Worm (Caenorhabditis elegans) whole organism, early embryonic: Measurements from ENCODE around the gene Y110A2AL.5.
"Not testable (repeated sequence)": the region's sequence is repeated elsewhere in the genome, so short reads cannot be mapped to it uniquely, and the experiment has no call there.

Source experiments
- B0310.2 ChIP-seq: sonication (generic microtip); optimal IDR thresholded peaks from 2 replicates; lab custom pipeline; 2016; ENCODE audit warnings: mild to moderate bottlenecking, missing genetic modification characterization, missing compliant biosample characterization
- F13C5.2 ChIP-seq: sonication (generic microtip); optimal IDR thresholded peaks from 2 replicates; lab custom pipeline; 2017; ENCODE audit warnings: mild to moderate bottlenecking, missing genetic modification characterization, inconsistent platforms, missing compliant biosample characterization
- aly-1 ChIP-seq: sonication (generic microtip); optimal IDR thresholded peaks from 2 replicates; lab custom pipeline; 2016; ENCODE audit warnings: missing genetic modification characterization, missing compliant biosample characterization
- ama-1 ChIP-seq: fragments of 150-350 bp; optimal IDR thresholded peaks from 2 replicates; lab custom pipeline; 2014
- ceh-13 ChIP-seq: fragments of 200-800 bp; sonication (Bioruptor generic); optimal IDR thresholded peaks from 2 replicates; lab custom pipeline; 2018; ENCODE audit warnings: mild to moderate bottlenecking, missing genetic modification characterization, missing compliant biosample characterization
- ceh-36 ChIP-seq: sonication (generic microtip); optimal IDR thresholded peaks from 2 replicates; lab custom pipeline; 2016; ENCODE audit warnings: missing genetic modification characterization, inconsistent platforms, missing compliant biosample characterization
- ets-7 ChIP-seq: sonication (generic microtip); optimal IDR thresholded peaks from 2 replicates; lab custom pipeline; 2016; ENCODE audit warnings: missing genotype, missing genetic modification characterization, missing compliant biosample characterization
- flt-1 ChIP-seq: fragments of 200-800 bp; sonication (Bioruptor generic); IDR thresholded peaks from 2 replicates; pipeline ENCODE4 v1.3.6; 2022; ENCODE audit warnings: missing genetic modification characterization, missing compliant biosample characterization
- hmbx-1 ChIP-seq: sonication (generic microtip); optimal IDR thresholded peaks from 2 replicates; lab custom pipeline; 2016; ENCODE audit warnings: mild to moderate bottlenecking, missing genetic modification characterization, missing compliant biosample characterization
- hmg-4 ChIP-seq: fragments of 200-800 bp; sonication (Bioruptor generic); optimal IDR thresholded peaks from 2 replicates; lab custom pipeline; 2018; ENCODE audit warnings: mild to moderate bottlenecking, missing genetic modification characterization, missing compliant biosample characterization
- hnd-1 ChIP-seq: sonication (generic microtip); optimal IDR thresholded peaks from 2 replicates; lab custom pipeline; 2016; ENCODE audit warnings: missing genetic modification characterization, missing compliant biosample characterization
- pes-1 ChIP-seq: fragments of 200-800 bp; sonication (Bioruptor generic); IDR thresholded peaks from 2 replicates; pipeline ENCODE4 v1.3.6; 2022; ENCODE audit warnings: missing genetic modification reagents, missing genetic modification characterization, missing compliant biosample characterization
- scrt-1 ChIP-seq: fragments of 200-800 bp; sonication (Bioruptor generic); IDR thresholded peaks from 2 replicates; pipeline ENCODE4 v1.3.6; 2022; ENCODE audit warnings: missing genetic modification characterization, missing compliant biosample characterization
- sea-1 ChIP-seq: fragments of 200-800 bp; sonication (Bioruptor generic); conservative IDR thresholded peaks from 2 replicates; pipeline ENCODE4 v1.3.6; 2022; ENCODE audit warnings: missing genetic modification characterization, missing compliant biosample characterization
- tbx-11 ChIP-seq: fragments of 200-800 bp; sonication (Bioruptor generic); IDR thresholded peaks from 2 replicates; pipeline ENCODE4 v1.3.6; 2022; ENCODE audit warnings: missing genetic modification characterization, missing compliant biosample characterization
- tbx-37 ChIP-seq: fragments of 200-800 bp; sonication (Bioruptor generic); conservative IDR thresholded peaks from 2 replicates; pipeline ENCODE4 v1.3.6; 2022; ENCODE audit warnings: missing genetic modification reagents, missing genetic modification characterization, missing compliant biosample characterization
- tra-4 ChIP-seq: sonication (generic microtip); optimal IDR thresholded peaks from 2 replicates; lab custom pipeline; 2017; ENCODE audit warnings: missing genetic modification characterization, missing compliant biosample characterization

Y110A2AL.5 gene

DNA sequence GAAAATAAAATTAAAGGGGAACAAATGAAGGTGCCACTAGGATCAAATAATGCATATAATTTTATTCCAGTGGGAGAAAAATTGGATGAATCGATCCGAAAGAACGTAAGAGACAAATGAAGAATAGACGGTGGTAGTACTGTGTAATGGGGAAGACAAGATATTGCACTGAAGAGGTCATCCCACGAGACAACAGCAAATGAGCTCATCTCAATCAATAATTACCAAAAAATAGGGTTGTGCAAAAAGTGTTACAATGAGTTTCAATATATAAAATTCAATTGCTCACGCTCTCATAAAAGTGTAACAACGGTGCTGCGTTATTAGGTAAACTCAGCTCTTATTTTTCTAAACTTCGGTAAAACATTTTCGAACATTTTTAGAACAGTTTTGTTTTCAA lies 27.5 kb upstream of the Y110A2AL.5 start, which contains the start of gene K12H6.7:
K12H6.7 (minus strand) TSS at position 101 of the 400 bp plus-strand sequence.
- no peak for TF ChIP-seq tbx-11 (GFP tag; lab: Robert Waterston, UW)
- TF ChIP-seq hmbx-1: no peak
- TF ChIP-seq pes-1 (GFP tag; lab: Robert Waterston, UW): no peak
- no peak for TF ChIP-seq F13C5.2
- no peak for TF ChIP-seq ceh-36 (tag; lab: Kevin White, UChicago)
- no peak for TF ChIP-seq ceh-13 (GFP tag; lab: Kevin White, UChicago)
- TF ChIP-seq flt-1 (GFP tag; lab: Robert Waterston, UW): no peak
- no peak for TF ChIP-seq aly-1 (tag; lab: Kevin White, UChicago)
- no peak for TF ChIP-seq B0310.2 (tag; lab: Kevin White, UChicago)
- no peak for TF ChIP-seq hmg-4 (GFP tag; lab: Kevin White, UChicago)
- no peak for TF ChIP-seq ama-1 (lab: Kevin White, UChicago)
- TF ChIP-seq sea-1 (GFP tag; lab: Robert Waterston, UW): no peak
- no peak for TF ChIP-seq scrt-1 (GFP tag; lab: Robert Waterston, UW)
- no peak for TF ChIP-seq hnd-1 (tag; lab: Kevin White, UChicago)
- no peak for TF ChIP-seq tbx-37
- no peak for TF ChIP-seq tra-4 (tag; lab: Kevin White, UChicago)
- TF ChIP-seq ets-7: no peak

DNA sequence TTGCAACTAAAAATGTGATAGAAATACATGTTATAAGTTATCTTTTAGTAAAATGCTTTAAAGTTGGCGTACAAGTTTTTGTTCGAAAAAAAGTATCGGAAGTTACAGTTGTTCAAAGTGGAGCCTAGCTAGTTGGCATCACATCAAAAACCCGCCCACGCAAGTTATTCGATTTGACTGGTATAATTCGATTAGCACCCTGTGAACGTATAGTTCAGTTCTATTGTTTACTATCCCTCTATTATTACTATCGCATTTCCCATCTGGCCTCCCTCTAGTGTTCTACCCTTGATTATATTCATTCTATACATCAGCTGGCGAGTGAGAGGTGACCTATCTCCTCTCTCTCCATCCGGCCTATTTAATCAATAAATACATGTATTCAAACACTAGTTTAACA lies 25.3 kb upstream of the Y110A2AL.5 start, which contains the start of gene Y110A2AL.4:
Y110A2AL.4 (plus strand) TSS at position 301 of the 400 bp plus-strand sequence.
- TF ChIP-seq aly-1, ceh-36, B0310.2 (tag; lab: Kevin White, UChicago): not testable (repeated sequence)

DNA sequence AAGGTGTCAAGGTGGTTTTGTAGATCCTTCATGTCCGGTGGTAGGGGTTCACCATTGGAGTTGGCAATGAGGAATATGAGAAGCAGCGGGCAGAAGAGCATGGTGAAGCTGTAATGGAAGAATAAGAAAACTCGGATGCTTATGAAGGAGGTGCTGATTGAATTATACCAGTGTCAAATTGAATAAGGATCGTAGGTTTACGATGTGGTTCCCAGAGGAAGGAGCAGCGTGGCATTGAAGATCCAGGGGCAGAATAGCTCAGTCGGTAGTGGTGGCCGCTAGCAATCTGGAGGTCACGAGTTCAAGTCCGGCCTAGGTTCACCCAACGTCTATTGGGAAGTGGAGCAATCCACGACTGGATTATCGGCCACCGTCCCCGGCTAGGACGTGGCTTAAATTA lies 22.8 kb upstream of the Y110A2AL.5 start, which contains the start of gene Y110A2AL.6:
Y110A2AL.6 (minus strand) TSS at position 101 of the 400 bp plus-strand sequence.
- no peak for TF ChIP-seq pes-1 (GFP tag; lab: Robert Waterston, UW)
- TF ChIP-seq ceh-36 (tag; lab: Kevin White, UChicago): no peak
- TF ChIP-seq F13C5.2: no peak
- TF ChIP-seq B0310.2 (tag; lab: Kevin White, UChicago): no peak
- no peak for TF ChIP-seq hmbx-1
- TF ChIP-seq aly-1 (tag; lab: Kevin White, UChicago): no peak

DNA sequence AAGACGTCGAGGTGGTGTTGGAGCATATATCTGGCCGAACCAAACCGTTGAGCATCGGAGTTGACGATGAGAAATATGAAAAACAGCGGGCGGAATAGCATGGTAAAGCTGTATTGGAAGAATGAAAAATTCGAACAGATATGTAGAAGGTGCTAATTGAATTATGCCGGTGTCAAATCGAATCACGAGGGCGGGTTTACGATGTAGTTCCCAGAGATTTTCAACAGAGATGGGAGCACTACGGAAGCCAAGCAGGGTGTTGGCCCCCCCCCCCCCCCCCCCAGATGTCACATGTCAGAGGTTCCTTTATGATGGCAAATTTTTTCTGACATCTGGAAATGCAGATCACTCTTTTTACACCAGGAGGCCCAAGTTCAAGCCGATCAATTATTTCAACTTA lies 21.2 kb upstream of the Y110A2AL.5 start, which contains the start of gene Y110A2AL.7:
Y110A2AL.7 (minus strand) TSS at position 101 of the 400 bp plus-strand sequence.
- TF ChIP-seq sea-1 (GFP tag; lab: Robert Waterston, UW) (no peak), aly-1 (tag; lab: Kevin White, UChicago) (no peak), flt-1 (GFP tag; lab: Robert Waterston, UW) (no peak), ama-1 (lab: Kevin White, UChicago) (no peak), scrt-1 (GFP tag; lab: Robert Waterston, UW) (no peak), hnd-1 (tag; lab: Kevin White, UChicago) (no peak), B0310.2 (tag; lab: Kevin White, UChicago) (no peak), hmg-4 (GFP tag; lab: Kevin White, UChicago) (no peak)

DNA sequence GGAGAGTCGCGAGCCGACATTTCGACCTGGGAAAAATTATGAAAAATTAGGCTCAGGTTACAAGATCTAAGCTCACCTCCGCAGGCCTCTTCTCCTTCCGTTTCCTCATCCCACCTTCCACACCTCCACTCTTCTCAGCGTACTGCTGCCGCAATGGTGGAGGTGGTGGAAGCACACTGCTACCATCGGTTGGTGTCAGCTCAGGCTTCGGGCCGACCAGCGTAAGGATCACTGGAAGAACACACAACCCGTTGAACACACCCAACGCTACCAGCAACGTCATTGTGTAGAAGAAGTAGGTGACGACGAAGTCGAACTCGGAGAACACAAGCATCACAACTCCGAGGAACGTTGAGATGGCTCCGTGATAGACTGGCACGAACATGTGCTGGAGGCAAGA lies 18.7 kb upstream of the Y110A2AL.5 start:
- no peak for TF ChIP-seq pes-1 (GFP tag; lab: Robert Waterston, UW)
- no peak for TF ChIP-seq tbx-37
- no peak for TF ChIP-seq tra-4 (tag; lab: Kevin White, UChicago)

DNA sequence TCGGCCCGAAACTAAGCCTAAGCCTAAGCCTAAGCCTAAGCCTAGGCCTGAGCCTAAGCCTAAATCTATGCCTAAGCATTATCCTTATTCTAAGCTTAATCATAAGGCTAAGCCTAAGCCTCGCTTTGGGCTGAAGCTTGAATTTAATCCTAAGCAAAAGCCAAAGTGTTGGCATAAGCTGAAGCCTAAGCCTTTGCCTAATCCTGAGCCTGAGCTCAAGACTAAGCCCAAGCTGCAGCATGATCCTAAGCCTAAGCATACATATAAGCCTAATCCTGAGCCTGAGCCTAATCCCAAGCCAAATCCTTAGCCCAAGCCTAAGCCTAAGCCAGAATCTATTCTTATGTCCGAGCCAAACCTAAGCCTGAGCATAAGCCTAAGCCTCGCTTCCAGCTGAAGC lies 17.8 kb upstream of the Y110A2AL.5 start:
- TF ChIP-seq ceh-36 (tag; lab: Kevin White, UChicago) (peak; percentile 91), tra-4 (tag; lab: Kevin White, UChicago) (no peak)

DNA sequence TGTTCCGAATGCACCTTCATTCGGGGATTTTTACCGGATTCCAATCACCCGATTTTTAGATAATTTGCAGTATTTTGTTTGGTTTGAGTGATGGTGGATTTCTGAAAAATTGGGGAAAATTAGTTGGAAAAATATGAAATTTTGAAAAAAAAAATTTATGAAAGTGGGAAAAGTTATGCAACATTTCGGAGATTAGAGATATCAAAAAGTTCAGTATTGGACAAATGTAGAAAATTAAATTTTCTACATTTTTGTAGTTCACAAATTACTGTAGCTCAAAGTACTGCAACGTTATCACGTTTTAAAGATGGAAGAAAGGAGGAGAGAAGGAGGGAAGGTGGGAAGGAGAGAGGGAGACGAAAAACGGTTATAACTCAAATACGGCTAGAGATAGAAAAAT lies 11.8 kb upstream of the Y110A2AL.5 start, which contains the start of gene ptc-3:
ptc-3 (minus strand) TSS at position 101 of the 400 bp plus-strand sequence.
- TF ChIP-seq tbx-37 (no peak), flt-1 (GFP tag; lab: Robert Waterston, UW) (no peak), aly-1 (tag; lab: Kevin White, UChicago) (no peak), tbx-11 (GFP tag; lab: Robert Waterston, UW) (no peak), B0310.2 (tag; lab: Kevin White, UChicago) (no peak), pes-1 (GFP tag; lab: Robert Waterston, UW) (no peak), scrt-1 (GFP tag; lab: Robert Waterston, UW) (no peak), ceh-13 (GFP tag; lab: Kevin White, UChicago) (no peak), sea-1 (GFP tag; lab: Robert Waterston, UW) (no peak), hmbx-1 (no peak), tra-4 (tag; lab: Kevin White, UChicago) (no peak), hmg-4 (GFP tag; lab: Kevin White, UChicago) (no peak)

DNA sequence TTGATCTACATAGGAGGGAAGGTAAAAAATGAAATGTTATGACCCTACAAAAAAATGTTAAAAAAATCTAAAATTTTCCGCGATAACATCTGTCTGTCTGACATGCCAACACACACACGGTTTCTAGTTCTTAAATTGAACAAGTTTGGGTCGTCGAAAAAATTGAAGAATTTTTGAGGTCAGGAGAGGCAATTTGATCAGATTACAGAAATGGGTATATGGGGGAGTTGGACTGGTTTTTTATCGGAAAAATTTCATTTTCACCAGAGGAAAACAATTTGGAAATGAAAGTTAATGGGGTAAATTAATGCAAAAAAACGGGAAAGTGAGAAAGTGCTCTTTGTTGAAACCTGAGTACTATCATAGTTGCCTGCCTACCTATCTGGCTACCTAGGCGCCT lies 10.6 kb upstream of the Y110A2AL.5 start:
- TF ChIP-seq B0310.2 (tag; lab: Kevin White, UChicago): no peak
- no peak for TF ChIP-seq pes-1 (GFP tag; lab: Robert Waterston, UW)
- TF ChIP-seq ceh-13 (GFP tag; lab: Kevin White, UChicago): no peak
- no peak for TF ChIP-seq tra-4 (tag; lab: Kevin White, UChicago)

DNA sequence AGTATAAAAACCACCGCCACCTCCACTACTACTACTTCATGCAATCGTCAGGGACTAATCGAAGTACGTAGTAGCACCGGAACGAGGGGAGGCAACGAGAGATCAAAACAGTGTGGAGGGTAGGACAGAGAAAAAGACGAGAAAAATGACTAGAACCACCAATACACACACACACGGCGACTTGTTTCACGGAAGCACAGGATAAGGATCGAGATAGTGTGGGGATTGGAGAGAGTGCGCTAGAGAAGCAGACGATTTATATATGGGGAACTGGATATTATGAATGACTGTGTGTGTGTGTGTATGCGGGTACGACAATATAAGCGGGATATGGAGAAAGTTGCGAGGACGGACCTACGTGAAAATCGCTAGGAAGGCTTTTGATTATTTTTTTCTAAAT lies 9.5 kb upstream of the Y110A2AL.5 start:
- TF ChIP-seq tbx-37 (no peak), hnd-1 (tag; lab: Kevin White, UChicago) (no peak), ama-1 (lab: Kevin White, UChicago) (no peak), hmbx-1 (no peak), flt-1 (GFP tag; lab: Robert Waterston, UW) (no peak), F13C5.2 (no peak), scrt-1 (GFP tag; lab: Robert Waterston, UW) (no peak), tbx-11 (GFP tag; lab: Robert Waterston, UW) (no peak), hmg-4 (GFP tag; lab: Kevin White, UChicago) (no peak), B0310.2 (tag; lab: Kevin White, UChicago) (no peak)
